Fruit fly (Drosophila melanogaster) whole organism, embryonic: ENCODE measurements around the gene CG7149.
A peak's percentile ranks its signal among the peaks of the same experiment; 100 is the strongest.

Experiments used
- Atf-2 ChIP-seq: fragments of 200-800 bp; sonication (Bioruptor generic); optimal IDR thresholded peaks from 2 replicates; lab custom pipeline; 2016; ENCODE audit warnings: missing biosample characterization, missing genetic modification characterization
- Awh ChIP-seq: fragments of 200-800 bp; sonication (Bioruptor generic); IDR thresholded peaks from 2 replicates; pipeline ENCODE4, ENCODE4 v1.3.6; 2022; ENCODE audit warnings: missing biosample characterization, missing genetic modification characterization
- CG10209 ChIP-seq: fragments of 200-800 bp; sonication (Bioruptor generic); optimal IDR thresholded peaks from 3 replicates; lab custom pipeline; 2017; ENCODE audit warnings: missing biosample characterization, mild to moderate bottlenecking, missing genetic modification characterization, missing genetic modification reagents
- CG10462 ChIP-seq: fragments of 200-800 bp; sonication (Bioruptor generic); optimal IDR thresholded peaks from 2 replicates; lab custom pipeline; 2016; ENCODE audit warnings: missing biosample characterization, missing genetic modification characterization
- CG10959 ChIP-seq: fragments of 200-800 bp; sonication (Bioruptor generic); IDR thresholded peaks from 2 replicates; pipeline ENCODE4 v1.3.6; 2022; ENCODE audit warnings: missing biosample characterization, missing genetic modification characterization
- CG11398 ChIP-seq: fragments of 200-800 bp; sonication (Bioruptor generic); optimal IDR thresholded peaks from 2 replicates; lab custom pipeline; 2016; ENCODE audit warnings: missing biosample characterization, missing genetic modification characterization
- CG12104 ChIP-seq: fragments of 200-800 bp; sonication (Bioruptor generic); optimal IDR thresholded peaks from 3 replicates; lab custom pipeline; 2016; ENCODE audit warnings: missing biosample characterization, missing genetic modification characterization
- CG12391 ChIP-seq: fragments of 200-800 bp; sonication (Bioruptor generic); optimal IDR thresholded peaks from 3 replicates; lab custom pipeline; 2018; ENCODE audit warnings: missing biosample characterization, mild to moderate bottlenecking, missing genetic modification characterization, moderate library complexity
- CG14667 ChIP-seq: fragments of 200-800 bp; sonication (Bioruptor generic); IDR thresholded peaks from 2 replicates; pipeline ENCODE4 v1.3.6; 2022; ENCODE audit warnings: missing biosample characterization, missing genetic modification characterization
- CG14965 ChIP-seq: fragments of 200-800 bp; sonication (Bioruptor generic); optimal IDR thresholded peaks from 2 replicates; lab custom pipeline; 2016; ENCODE audit warnings: missing biosample characterization, missing genetic modification characterization, borderline replicate concordance
- CG15479 ChIP-seq: fragments of 200-800 bp; sonication (Bioruptor generic); optimal IDR thresholded peaks from 3 replicates; lab custom pipeline; 2019; ENCODE audit warnings: missing biosample characterization, mild to moderate bottlenecking, missing genetic modification characterization, moderate library complexity
- CG16779 ChIP-seq: fragments of 200-800 bp; sonication (Bioruptor generic); IDR thresholded peaks from 2 replicates; pipeline ENCODE4 v1.3.6; 2022; ENCODE audit warnings: missing biosample characterization, missing genetic modification characterization
- CG17328 ChIP-seq: fragments of 200-800 bp; sonication (Bioruptor generic); IDR thresholded peaks from 2 replicates; pipeline ENCODE4 v1.3.6; 2022; ENCODE audit warnings: missing biosample characterization, missing genetic modification characterization
- CG17829 ChIP-seq: fragments of 200-800 bp; optimal IDR thresholded peaks from 2 replicates; lab custom pipeline; 2019; ENCODE audit warnings: missing biosample characterization, mild to moderate bottlenecking, missing genetic modification characterization, moderate library complexity
- CG18262 ChIP-seq: fragments of 200-800 bp; optimal IDR thresholded peaks from 3 replicates; lab custom pipeline; 2019; ENCODE audit warnings: missing biosample characterization, mild to moderate bottlenecking, missing genetic modification characterization, moderate library complexity
- CG18476 ChIP-seq: fragments of 200-800 bp; sonication (Bioruptor generic); optimal IDR thresholded peaks from 2 replicates; lab custom pipeline; 2016; ENCODE audit warnings: missing biosample characterization, mild to moderate bottlenecking, missing genetic modification characterization
- CG18599 ChIP-seq: fragments of 200-800 bp; sonication (Bioruptor generic); optimal IDR thresholded peaks from 3 replicates; lab custom pipeline; 2017; ENCODE audit warnings: missing biosample characterization, missing genetic modification characterization, mild to moderate bottlenecking, moderate library complexity, missing genetic modification reagents
- CG2129 ChIP-seq: fragments of 200-800 bp; sonication (Bioruptor generic); IDR thresholded peaks from 2 replicates; pipeline ENCODE4 v1.3.6; 2022; ENCODE audit warnings: missing biosample characterization, missing genetic modification characterization; ENCODE audit not compliant: partially characterized antibody
- CG3281 ChIP-seq: fragments of 200-800 bp; sonication (Bioruptor generic); optimal IDR thresholded peaks from 3 replicates; lab custom pipeline; 2017; ENCODE audit warnings: missing biosample characterization, mild to moderate bottlenecking, missing genetic modification characterization
- CG34376 ChIP-seq: fragments of 200-800 bp; sonication (Bioruptor generic); optimal IDR thresholded peaks from 2 replicates; lab custom pipeline; 2018; ENCODE audit warnings: missing biosample characterization, mild to moderate bottlenecking, missing genetic modification characterization
- CG4360 ChIP-seq: fragments of 200-800 bp; sonication (Bioruptor generic); IDR thresholded peaks from 2 replicates; pipeline ENCODE4 v1.3.6; 2022; ENCODE audit warnings: missing biosample characterization, missing genetic modification characterization
- CG9797 ChIP-seq: fragments of 200-800 bp; sonication (Bioruptor generic); optimal IDR thresholded peaks from 3 replicates; lab custom pipeline; 2018; ENCODE audit warnings: missing biosample characterization, mild to moderate bottlenecking, missing genetic modification characterization
- CG9876 ChIP-seq: fragments of 200-800 bp; sonication (Bioruptor generic); optimal IDR thresholded peaks from 2 replicates; lab custom pipeline; 2016; ENCODE audit warnings: missing biosample characterization, missing genetic modification characterization
- Dek ChIP-seq: fragments of 200-800 bp; sonication (Bioruptor generic); optimal IDR thresholded peaks from 3 replicates; lab custom pipeline; 2019; ENCODE audit warnings: missing biosample characterization, mild to moderate bottlenecking, missing genetic modification characterization, moderate library complexity
- Gug ChIP-seq: fragments of 200-800 bp; sonication (Bioruptor generic); IDR thresholded peaks from 4 replicates; pipeline ENCODE4 v1.3.6; 2022; ENCODE audit warnings: missing biosample characterization, missing genetic modification characterization
- Hand ChIP-seq: fragments of 200-800 bp; sonication (Bioruptor generic); optimal IDR thresholded peaks from 2 replicates; lab custom pipeline; 2017; ENCODE audit warnings: mild to moderate bottlenecking, missing biosample characterization, missing genetic modification reagents, missing genetic modification characterization
- Hr39 ChIP-seq: fragments of >200 bp; optimal IDR thresholded peaks from 2 replicates; lab custom pipeline; 2017
- Hr78 ChIP-seq, 2 experiments: fragments of 200-800 bp in 1 of 2; fragments of >200 bp in 1 of 2; sonication (Bioruptor generic) in 1 of 2; optimal IDR thresholded peaks; 2 replicates each; lab custom pipeline; 2017 to 2019; ENCODE audit warnings: missing biosample characterization in 2 of 2, missing genetic modification characterization in 2 of 2, mild to moderate bottlenecking in 1 of 2, moderate library complexity in 1 of 2
- Jarid2 ChIP-seq: fragments of 200-800 bp; sonication (Bioruptor generic); optimal IDR thresholded peaks from 3 replicates; lab custom pipeline; 2017; ENCODE audit warnings: mild to moderate bottlenecking, missing biosample characterization, missing genetic modification reagents, missing genetic modification characterization
- Lpt ChIP-seq: fragments of >200 bp; optimal IDR thresholded peaks from 2 replicates; lab custom pipeline; 2018; ENCODE audit warnings: missing biosample characterization, missing genetic modification characterization
- MTF-1 ChIP-seq: fragments of 200-800 bp; sonication (Bioruptor generic); optimal IDR thresholded peaks from 2 replicates; lab custom pipeline; 2018; ENCODE audit warnings: missing biosample characterization, mild to moderate bottlenecking, missing genetic modification characterization, borderline replicate concordance
- Max ChIP-seq: fragments of 200-800 bp; sonication (Bioruptor generic); optimal IDR thresholded peaks from 2 replicates; lab custom pipeline; 2016; ENCODE audit warnings: missing biosample characterization, mild to moderate bottlenecking, missing genetic modification characterization
- Optix ChIP-seq: fragments of 200-800 bp; sonication (Bioruptor generic); IDR thresholded peaks from 3 replicates; pipeline ENCODE4 v1.3.6; 2022; ENCODE audit warnings: missing biosample characterization, missing genetic modification characterization
- Pdp1 ChIP-seq, 2 experiments: fragments of 200-800 bp; sonication (Bioruptor generic); optimal IDR thresholded peaks; 3 replicates each; lab custom pipeline; 2016; ENCODE audit warnings: missing biosample characterization in 2 of 2, missing genetic modification characterization in 2 of 2, mild to moderate bottlenecking in 1 of 2, moderate library complexity in 1 of 2
- Usf ChIP-seq: fragments of 200-800 bp; sonication (Bioruptor generic); optimal IDR thresholded peaks from 2 replicates; lab custom pipeline; 2017; ENCODE audit warnings: missing genotype, missing biosample characterization, missing genetic modification characterization
- Vsx1 ChIP-seq: fragments of 200-800 bp; sonication (Bioruptor generic); optimal IDR thresholded peaks from 2 replicates; lab custom pipeline; 2017; ENCODE audit warnings: missing biosample characterization, mild to moderate bottlenecking, missing genetic modification characterization, missing genetic modification reagents
- br ChIP-seq: fragments of >200 bp; optimal IDR thresholded peaks from 2 replicates; lab custom pipeline; 2017
- dati ChIP-seq: fragments of 200-800 bp; sonication (Bioruptor generic); IDR thresholded peaks from 2 replicates; pipeline ENCODE4 v1.3.6; 2022; ENCODE audit warnings: missing biosample characterization, missing genetic modification characterization
- fd96Cb ChIP-seq: fragments of 200-800 bp; sonication (Bioruptor generic); optimal IDR thresholded peaks from 2 replicates; lab custom pipeline; 2018; ENCODE audit warnings: missing biosample characterization, mild to moderate bottlenecking, missing genetic modification characterization, moderate library complexity
- gce ChIP-seq: fragments of 200-800 bp; sonication (Bioruptor generic); IDR thresholded peaks from 3 replicates; pipeline ENCODE4 v1.3.6; 2022; ENCODE audit warnings: missing biosample characterization, missing genetic modification characterization
- gcm2 ChIP-seq: fragments of 200-800 bp; sonication (Bioruptor generic); optimal IDR thresholded peaks from 2 replicates; lab custom pipeline; 2016; ENCODE audit warnings: missing biosample characterization, missing genetic modification characterization
- jumu ChIP-seq: fragments of 200-800 bp; sonication (Bioruptor generic); optimal IDR thresholded peaks from 3 replicates; lab custom pipeline; 2016; ENCODE audit warnings: missing biosample characterization, missing genetic modification characterization
- kni ChIP-seq: fragments of 200-800 bp; sonication (Bioruptor generic); optimal IDR thresholded peaks from 3 replicates; lab custom pipeline; 2017; ENCODE audit warnings: mild to moderate bottlenecking, missing biosample characterization, missing genetic modification reagents, missing genetic modification characterization
- lov ChIP-seq, 2 experiments: fragments of 200-800 bp in 1 of 2; fragments of >200 bp in 1 of 2; sonication (Bioruptor generic) in 1 of 2; IDR thresholded peaks in 1 of 2; optimal IDR thresholded peaks in 1 of 2; 2 replicates in 1 of 2; 3 replicates in 1 of 2; pipeline versions ENCODE4 v1.3.6 to Lab custom; 2017 to 2022; ENCODE audit warnings: missing biosample characterization in 1 of 2, missing genetic modification characterization in 1 of 2
- rib ChIP-seq: fragments of 200-800 bp; sonication (Bioruptor generic); IDR thresholded peaks from 2 replicates; pipeline ENCODE4 v1.3.6; 2022; ENCODE audit warnings: missing biosample characterization, missing genetic modification characterization
- salm ChIP-seq: fragments of 200-800 bp; sonication (Bioruptor generic); optimal IDR thresholded peaks from 2 replicates; lab custom pipeline; 2018; ENCODE audit warnings: missing biosample characterization, mild to moderate bottlenecking, missing genetic modification characterization
- sima ChIP-seq: fragments of 200-800 bp; sonication (Bioruptor generic); optimal IDR thresholded peaks from 2 replicates; lab custom pipeline; 2016; ENCODE audit warnings: missing biosample characterization, missing genetic modification characterization
- ssp ChIP-seq: fragments of 200-800 bp; sonication (Bioruptor generic); IDR thresholded peaks from 2 replicates; pipeline ENCODE4 v1.3.6; 2022; ENCODE audit warnings: missing biosample characterization, missing genetic modification characterization
- tin ChIP-seq: fragments of 200-800 bp; sonication (Bioruptor generic); optimal IDR thresholded peaks from 3 replicates; lab custom pipeline; 2016; ENCODE audit warnings: missing biosample characterization, missing genetic modification characterization
- zf30C ChIP-seq: fragments of 200-800 bp; sonication (Bioruptor generic); optimal IDR thresholded peaks from 3 replicates; lab custom pipeline; 2018; ENCODE audit warnings: missing biosample characterization, mild to moderate bottlenecking, missing genetic modification characterization
- zfh2 ChIP-seq: fragments of 200-800 bp; sonication (Bioruptor generic); optimal IDR thresholded peaks from 2 replicates; lab custom pipeline; 2016; ENCODE audit warnings: missing biosample characterization, missing genetic modification characterization

CG7149 gene

DNA sequence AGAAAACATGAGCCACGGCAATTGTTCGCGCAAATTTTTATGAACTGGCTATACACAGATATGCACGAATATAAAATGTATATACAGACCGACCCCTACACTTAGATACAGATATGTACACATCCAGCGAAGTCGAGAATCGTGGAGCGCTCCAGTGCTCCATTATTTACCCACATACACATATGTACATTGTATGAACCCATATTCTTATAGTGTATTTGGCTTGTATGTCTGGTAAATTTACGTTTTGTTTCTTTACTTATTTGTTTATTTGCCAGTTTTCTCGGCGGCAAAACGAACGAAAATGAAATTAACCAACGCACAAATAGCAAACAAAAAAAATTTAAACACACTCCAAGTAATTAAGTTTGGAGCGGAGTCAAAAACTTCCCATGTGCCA lies 23.0 kb upstream of the CG7149 start (continued):
- no peak for TF ChIP-seq CG12391 (tag; lab: Kevin White, UChicago)
- TF ChIP-seq CG11398 (GFP tag; lab: Kevin White, UChicago), result no peak
- peak; percentile 84 for TF ChIP-seq Awh
- no peak for TF ChIP-seq CG18476 (GFP tag; lab: Kevin White, UChicago)
- TF ChIP-seq CG4360 (GFP tag; lab: Robert Waterston, UW), result peak; percentile 32; the same call in 1 of the 2 replicates
- peak; percentile 85 for TF ChIP-seq CG18599 (GFP tag; lab: Kevin White, UChicago)
- TF ChIP-seq Hr39 (lab: Kevin White, UChicago), result no peak
- no peak for TF ChIP-seq CG9797 (GFP tag; lab: Kevin White, UChicago)
- no peak for TF ChIP-seq ssp (GFP tag; lab: Robert Waterston, UW)
- no peak for TF ChIP-seq CG10462 (GFP tag; lab: Kevin White, UChicago)
- peak in 1 of 2 experiments; percentile 21 for TF ChIP-seq Pdp1 (GFP tag; optimal IDR thresholded peaks at IDR 0.05; lab: Kevin White, UChicago)
- TF ChIP-seq br (lab: Kevin White, UChicago), result no peak
- TF ChIP-seq CG18262 (tag; lab: Kevin White, UChicago), result peak; percentile 46
- 0 out of 3 replicates have a peak, but pooled peaks have one; percentile 20 for TF ChIP-seq gce (GFP tag; lab: Robert Waterston, UW)
- no peak for TF ChIP-seq CG14965 (GFP tag; lab: Kevin White, UChicago)
- TF ChIP-seq Hr78 (GFP tag; optimal IDR thresholded peaks at IDR 0.05; lab: Kevin White, UChicago), result no peak
- no peak for TF ChIP-seq CG14667 (GFP tag; lab: Robert Waterston, UW)
- TF ChIP-seq jumu (GFP tag; lab: Kevin White, UChicago), result no peak
- TF ChIP-seq Lpt (GFP tag; lab: Kevin White, UChicago), result no peak
- TF ChIP-seq sima (GFP tag; lab: Kevin White, UChicago), result no peak
- TF ChIP-seq CG12104 (GFP tag; lab: Kevin White, UChicago), result peak; percentile 64
- TF ChIP-seq CG34376 (GFP tag; lab: Kevin White, UChicago), result peak; percentile 52
- TF ChIP-seq CG10209 (GFP tag; lab: Kevin White, UChicago), result peak; percentile 37
- no peak for TF ChIP-seq Usf (GFP tag; lab: Kevin White, UChicago)
- peak; percentile 35 for TF ChIP-seq Jarid2 (GFP tag; lab: Kevin White, UChicago)
- peak; percentile 63; the same call in 1 of the 2 replicates for TF ChIP-seq rib (GFP tag; lab: Robert Waterston, UW)
- TF ChIP-seq gcm2 (GFP tag; lab: Kevin White, UChicago), result peak; percentile 3
- TF ChIP-seq zfh2, result no peak
- TF ChIP-seq CG15479 (GFP tag; lab: Kevin White, UChicago), result no peak
- TF ChIP-seq dati, result no peak
- no peak for TF ChIP-seq CG17328 (GFP tag; lab: Robert Waterston, UW)
- no peak for TF ChIP-seq zf30C (GFP tag; lab: Kevin White, UChicago)
- no peak for TF ChIP-seq Gug
- peak; percentile 7 for TF ChIP-seq Vsx1
- TF ChIP-seq tin, result no peak
- TF ChIP-seq CG9876 (GFP tag; lab: Kevin White, UChicago), result no peak
- TF ChIP-seq MTF-1 (GFP tag; lab: Kevin White, UChicago), result peak; percentile 77
- no peak for TF ChIP-seq salm (tag; lab: Kevin White, UChicago)
- peak; percentile 2 for TF ChIP-seq Hand (GFP tag; lab: Kevin White, UChicago)
- peak; percentile 60 for TF ChIP-seq Max (GFP tag; lab: Kevin White, UChicago)
- no peak for TF ChIP-seq Atf-2 (GFP tag; lab: Kevin White, UChicago)
- TF ChIP-seq kni (GFP tag; lab: Kevin White, UChicago), result peak; percentile 89
- TF ChIP-seq CG3281, result peak; percentile 75
- no peak for TF ChIP-seq CG2129
- no peak for TF ChIP-seq lov (optimal IDR thresholded peaks at IDR 0.05; lab: Kevin White, UChicago)
- TF ChIP-seq lov (GFP tag; IDR thresholded peaks at IDR 0.05; lab: Robert Waterston, UW), result 0 out of 3 replicates have a peak, but pooled peaks have one; percentile 55
- TF ChIP-seq CG16779 (GFP tag; lab: Robert Waterston, UW), result no peak
- TF ChIP-seq Dek (tag; lab: Kevin White, UChicago), result peak; percentile 51
- peak; percentile 3 for TF ChIP-seq CG17829 (tag; lab: Kevin White, UChicago)
- TF ChIP-seq fd96Cb (tag; lab: Kevin White, UChicago), result no peak
- no peak for TF ChIP-seq CG10959
- TF ChIP-seq Optix (GFP tag; lab: Robert Waterston, UW), result no peak
